Worm (Caenorhabditis elegans) whole organism, midembryonic: ENCODE measurements around the gene scav-2.

Source experiments
- cog-1 ChIP-seq: sonication (generic microtip); optimal IDR thresholded peaks from 2 replicates; lab custom pipeline; 2016; ENCODE audit warnings: missing genetic modification characterization, missing compliant biosample characterization
- flt-1 ChIP-seq: fragments of 200-800 bp; sonication (Bioruptor generic); IDR thresholded peaks from 2 replicates; pipeline ENCODE4 v1.3.6; 2022; ENCODE audit warnings: missing genetic modification characterization, missing compliant biosample characterization
- klf-2 ChIP-seq: fragments of 200-800 bp; sonication (Bioruptor generic); conservative IDR thresholded peaks from 2 replicates; pipeline ENCODE4 v1.3.6; 2022; ENCODE audit warnings: missing genetic modification reagents, missing genetic modification characterization, missing compliant biosample characterization
- med-1 ChIP-seq: sonication (generic microtip); optimal IDR thresholded peaks from 2 replicates; lab custom pipeline; 2017; ENCODE audit warnings: missing genetic modification characterization, mild to moderate bottlenecking, missing compliant biosample characterization, antibody characterized with exemption, missing genetic modification reagents; ENCODE audit not compliant: insufficient read depth
- ref-1 ChIP-seq: fragments of 200-800 bp; sonication (Bioruptor generic); conservative IDR thresholded peaks from 2 replicates; pipeline ENCODE4 v1.3.6; 2022; ENCODE audit warnings: missing genetic modification reagents, missing genetic modification characterization, missing compliant biosample characterization
- tab-1 ChIP-seq: fragments of 200-800 bp; sonication (Bioruptor generic); IDR thresholded peaks from 2 replicates; pipeline ENCODE4 v1.3.6; 2022; ENCODE audit warnings: missing genetic modification characterization, missing compliant biosample characterization

DNA sequence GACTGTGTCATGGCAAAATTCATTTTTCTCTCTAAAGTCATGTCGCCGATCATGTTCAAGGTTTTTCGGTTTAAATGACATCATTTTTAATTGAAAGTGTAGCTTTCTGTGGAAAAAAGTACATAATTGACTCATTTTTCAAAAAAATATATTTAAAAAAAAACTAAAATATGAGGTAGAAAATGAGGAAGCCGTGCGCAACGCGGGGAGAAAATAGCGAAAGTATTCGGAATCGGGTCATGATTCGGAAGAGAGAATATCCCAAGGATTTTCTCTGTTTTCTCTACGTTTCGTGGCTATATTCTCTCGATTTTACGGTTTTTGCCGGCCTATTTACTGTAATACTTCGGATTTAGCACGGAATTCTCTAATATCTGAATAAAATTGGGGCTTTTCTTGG lies 5.6 kb upstream of the scav-2 start:
- no peak for TF ChIP-seq cog-1 (tag; lab: Kevin White, UChicago)
- TF ChIP-seq flt-1 (GFP tag; lab: Robert Waterston, UW), result no peak
- TF ChIP-seq med-1 (GFP tag; lab: Kevin White, UChicago), result no peak
- TF ChIP-seq tab-1, result no peak
- TF ChIP-seq klf-2 (GFP tag; lab: Robert Waterston, UW), result no peak
- no peak for TF ChIP-seq ref-1 (GFP tag; lab: Robert Waterston, UW)
